Fruit fly (Drosophila melanogaster) whole organism, prepupa: ENCODE measurements around the gene CG13603.

ENCODE experiments used
- Blimp-1 ChIP-seq: fragments of 200-800 bp; sonication (Bioruptor generic); optimal IDR thresholded peaks from 3 replicates; lab custom pipeline; 2017; ENCODE audit warnings: missing biosample characterization, missing genetic modification characterization, mild to moderate bottlenecking, moderate library complexity, missing genetic modification reagents
- CG10631 ChIP-seq: fragments of 200-800 bp; sonication (Bioruptor generic); optimal IDR thresholded peaks from 2 replicates; lab custom pipeline; 2016; ENCODE audit warnings: missing biosample characterization, missing genetic modification characterization
- CG10669 ChIP-seq: fragments of 200-800 bp; sonication (Bioruptor generic); optimal IDR thresholded peaks from 3 replicates; lab custom pipeline; 2018; ENCODE audit warnings: missing biosample characterization, mild to moderate bottlenecking, missing genetic modification characterization, moderate library complexity
- CG11294 ChIP-seq: fragments of 200-800 bp; sonication (Bioruptor generic); IDR thresholded peaks from 2 replicates; pipeline ENCODE4 v1.3.6; 2022; ENCODE audit warnings: missing biosample characterization, missing genetic modification characterization
- CG11762 ChIP-seq: fragments of 200-800 bp; sonication (Bioruptor generic); optimal IDR thresholded peaks from 3 replicates; lab custom pipeline; 2016; ENCODE audit warnings: missing biosample characterization, missing genetic modification characterization; ENCODE audit not compliant: insufficient read depth
- CG11902 ChIP-seq: fragments of 200-800 bp; sonication (Bioruptor generic); optimal IDR thresholded peaks from 3 replicates; lab custom pipeline; 2016; ENCODE audit warnings: missing biosample characterization, missing genetic modification characterization
- CG15336 ChIP-seq: fragments of 200-800 bp; sonication (Bioruptor generic); IDR thresholded peaks from 2 replicates; pipeline ENCODE4 v1.3.6; 2022; ENCODE audit warnings: missing biosample characterization, missing genetic modification characterization
- CG1621 ChIP-seq: fragments of 200-800 bp; sonication (Bioruptor generic); optimal IDR thresholded peaks from 3 replicates; lab custom pipeline; 2018; ENCODE audit warnings: missing biosample characterization, mild to moderate bottlenecking, missing genetic modification characterization
- CG16779 ChIP-seq: fragments of 200-800 bp; sonication (Bioruptor generic); optimal IDR thresholded peaks from 3 replicates; lab custom pipeline; 2017; ENCODE audit warnings: missing biosample characterization, mild to moderate bottlenecking, missing genetic modification characterization
- CG3032 ChIP-seq: fragments of 200-800 bp; optimal IDR thresholded peaks from 2 replicates; lab custom pipeline; 2019; ENCODE audit warnings: missing biosample characterization, mild to moderate bottlenecking, missing genetic modification characterization, moderate library complexity
- CG32006 ChIP-seq: fragments of 200-800 bp; sonication (Bioruptor generic); optimal IDR thresholded peaks from 3 replicates; lab custom pipeline; 2017; ENCODE audit warnings: missing biosample characterization, mild to moderate bottlenecking, missing genetic modification characterization
- CG34406 ChIP-seq: fragments of 200-800 bp; sonication (Bioruptor generic); optimal IDR thresholded peaks from 3 replicates; lab custom pipeline; 2016; ENCODE audit warnings: missing biosample characterization, missing genetic modification characterization
- CG6163 ChIP-seq: fragments of 200-800 bp; sonication (Bioruptor generic); IDR thresholded peaks from 3 replicates; pipeline ENCODE4 v1.3.6; 2022; ENCODE audit warnings: missing biosample characterization, missing genetic modification characterization
- CG6808 ChIP-seq: fragments of 200-800 bp; sonication (Bioruptor generic); optimal IDR thresholded peaks from 3 replicates; lab custom pipeline; 2017; ENCODE audit warnings: missing biosample characterization, missing genetic modification characterization, mild to moderate bottlenecking, moderate library complexity, missing genetic modification reagents
- CG8119 ChIP-seq: fragments of 200-800 bp; sonication (Bioruptor generic); IDR thresholded peaks from 3 replicates; pipeline ENCODE4 v1.3.6; 2022; ENCODE audit warnings: missing biosample characterization, missing genetic modification characterization
- CG8319 ChIP-seq: fragments of 200-800 bp; sonication (Bioruptor generic); optimal IDR thresholded peaks from 3 replicates; lab custom pipeline; 2016; ENCODE audit warnings: missing biosample characterization, missing genetic modification characterization
- CG8632 ChIP-seq: fragments of 200-800 bp; sonication (Bioruptor generic); optimal IDR thresholded peaks from 3 replicates; lab custom pipeline; 2016; ENCODE audit warnings: missing biosample characterization, missing genetic modification characterization
- Eip75B ChIP-seq: fragments of 200-800 bp; sonication (Bioruptor generic); optimal IDR thresholded peaks from 3 replicates; lab custom pipeline; 2016; ENCODE audit warnings: missing biosample characterization, missing genetic modification characterization
- Eip78C ChIP-seq: fragments of 200-800 bp; sonication (Bioruptor generic); peaks from one replicate; lab custom pipeline; 2016; ENCODE audit warnings: missing biosample characterization, missing genetic modification characterization
- Ets21C ChIP-seq: fragments of 200-800 bp; sonication (Bioruptor generic); optimal IDR thresholded peaks from 3 replicates; lab custom pipeline; 2016; ENCODE audit warnings: missing biosample characterization, missing genetic modification characterization
- Gug ChIP-seq: fragments of 200-800 bp; sonication (Bioruptor generic); IDR thresholded peaks from 2 replicates; pipeline ENCODE4 v1.3.6; 2022; ENCODE audit warnings: missing biosample characterization, missing genetic modification characterization
- Hr38 ChIP-seq: sonication (Bioruptor generic); optimal IDR thresholded peaks from 2 replicates; lab custom pipeline; 2016; ENCODE audit warnings: missing biosample characterization, missing genetic modification characterization
- Hr39 ChIP-seq: fragments of 200-800 bp; sonication (Bioruptor generic); optimal IDR thresholded peaks from 2 replicates; lab custom pipeline; 2016; ENCODE audit warnings: missing biosample characterization, missing genetic modification characterization
- Lpt ChIP-seq: fragments of 200-800 bp; sonication (Bioruptor generic); optimal IDR thresholded peaks from 3 replicates; lab custom pipeline; 2016; ENCODE audit warnings: missing biosample characterization, missing genetic modification characterization
- Met ChIP-seq: fragments of 200-800 bp; sonication (Bioruptor generic); optimal IDR thresholded peaks from 3 replicates; lab custom pipeline; 2016; ENCODE audit warnings: missing biosample characterization, missing genetic modification characterization
- OdsH ChIP-seq: fragments of 200-800 bp; sonication (Bioruptor generic); optimal IDR thresholded peaks from 3 replicates; lab custom pipeline; 2016; ENCODE audit warnings: missing biosample characterization, missing genetic modification characterization
- Smox ChIP-seq: fragments of 200-800 bp; sonication (Bioruptor generic); optimal IDR thresholded peaks from 3 replicates; lab custom pipeline; 2016; ENCODE audit warnings: missing biosample characterization, missing genetic modification characterization
- Sox14 ChIP-seq: fragments of 200-800 bp; sonication (Bioruptor generic); optimal IDR thresholded peaks from 3 replicates; lab custom pipeline; 2016; ENCODE audit warnings: missing biosample characterization, missing genetic modification characterization
- Sox15 ChIP-seq: fragments of 200-800 bp; sonication (Bioruptor generic); optimal IDR thresholded peaks from 3 replicates; lab custom pipeline; 2016; ENCODE audit warnings: missing biosample characterization, missing genetic modification characterization
- achi ChIP-seq: fragments of 200-800 bp; sonication (Bioruptor generic); optimal IDR thresholded peaks from 3 replicates; lab custom pipeline; 2016; ENCODE audit warnings: missing biosample characterization, missing genetic modification characterization
- acj6 ChIP-seq: fragments of 200-800 bp; sonication (Bioruptor generic); optimal IDR thresholded peaks from 3 replicates; lab custom pipeline; 2016; ENCODE audit warnings: missing biosample characterization, missing genetic modification characterization
- dsx ChIP-seq: fragments of 200-800 bp; optimal IDR thresholded peaks from 3 replicates; lab custom pipeline; 2019; ENCODE audit warnings: missing biosample characterization, mild to moderate bottlenecking, missing genetic modification characterization, moderate library complexity; ENCODE audit not compliant: poor library complexity, severe bottlenecking
- esn ChIP-seq: fragments of 200-800 bp; sonication (Bioruptor generic); optimal IDR thresholded peaks from 2 replicates; lab custom pipeline; 2016; ENCODE audit warnings: missing biosample characterization, mild to moderate bottlenecking, missing genetic modification characterization, moderate library complexity
- fd59A ChIP-seq: fragments of 200-800 bp; sonication (Bioruptor generic); optimal IDR thresholded peaks from 2 replicates; lab custom pipeline; 2017; ENCODE audit warnings: missing biosample characterization, mild to moderate bottlenecking, missing genetic modification characterization, missing genetic modification reagents
- fd85E ChIP-seq: fragments of 200-800 bp; sonication (Bioruptor generic); optimal IDR thresholded peaks from 3 replicates; lab custom pipeline; 2016; ENCODE audit warnings: missing biosample characterization, missing genetic modification characterization
- fkh ChIP-seq: fragments of 200-800 bp; sonication (Bioruptor generic); optimal IDR thresholded peaks from 3 replicates; lab custom pipeline; 2017; ENCODE audit warnings: missing biosample characterization, mild to moderate bottlenecking, missing genetic modification characterization, moderate library complexity
- lz ChIP-seq: fragments of 200-800 bp; sonication (Bioruptor generic); optimal IDR thresholded peaks from 3 replicates; lab custom pipeline; 2016; ENCODE audit warnings: missing biosample characterization, missing genetic modification characterization
- net ChIP-seq: fragments of 200-800 bp; sonication (Bioruptor generic); optimal IDR thresholded peaks from 3 replicates; lab custom pipeline; 2016; ENCODE audit warnings: missing biosample characterization, missing genetic modification characterization
- pdm3 ChIP-seq: fragments of 200-800 bp; sonication (Bioruptor generic); optimal IDR thresholded peaks from 3 replicates; lab custom pipeline; 2016; ENCODE audit warnings: missing biosample characterization, missing genetic modification characterization
- salr ChIP-seq, 2 experiments: fragments of 200-800 bp; sonication (Bioruptor generic); optimal IDR thresholded peaks; 3 replicates each; lab custom pipeline; 2016 to 2018; ENCODE audit warnings: missing biosample characterization in 2 of 2, missing genetic modification characterization in 2 of 2, mild to moderate bottlenecking in 1 of 2
- ss ChIP-seq, 2 experiments: fragments of 200-800 bp; sonication (Bioruptor generic); optimal IDR thresholded peaks; 2 replicates in 1 of 2; 3 replicates in 1 of 2; lab custom pipeline; 2017 to 2018; ENCODE audit warnings: mild to moderate bottlenecking in 2 of 2, missing biosample characterization in 2 of 2, missing genetic modification characterization in 2 of 2, moderate library complexity in 1 of 2
- svp ChIP-seq: fragments of 200-800 bp; sonication (Bioruptor generic); peaks from one replicate; lab custom pipeline; 2016; ENCODE audit warnings: missing biosample characterization, missing genetic modification characterization
- topi ChIP-seq: fragments of 200-800 bp; sonication (Bioruptor generic); optimal IDR thresholded peaks from 3 replicates; lab custom pipeline; 2016; ENCODE audit warnings: missing biosample characterization, missing genetic modification characterization

CG13603 gene

DNA sequence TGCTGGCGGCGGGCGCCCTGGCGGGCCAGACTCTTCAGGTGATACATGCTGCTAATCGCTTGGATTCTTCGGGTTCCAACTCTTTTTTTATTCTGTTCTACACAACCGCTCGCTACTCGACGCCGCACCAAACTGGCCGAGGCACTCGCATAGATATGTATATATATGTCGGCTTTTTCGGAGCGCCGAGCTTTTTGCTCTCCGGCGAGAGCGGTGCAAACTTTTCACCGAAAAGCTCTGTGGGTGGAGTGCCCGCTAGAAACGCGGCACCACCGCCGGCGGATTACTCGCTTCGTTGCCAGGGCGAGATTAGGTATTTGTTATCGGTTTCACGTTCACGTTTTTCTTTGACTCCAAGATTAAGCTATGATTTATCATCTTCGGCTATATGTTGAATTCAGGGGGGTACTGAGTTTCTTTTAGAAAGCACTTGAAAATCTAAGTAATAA is 43.4 kb downstream of the CG13603 start, which contains the start of gene Gdh (continued):
- TF ChIP-seq CG8119 (GFP tag; lab: Robert Waterston, UW) = peak; percentile 49; the same call in 2 of the 3 replicates

DNA sequence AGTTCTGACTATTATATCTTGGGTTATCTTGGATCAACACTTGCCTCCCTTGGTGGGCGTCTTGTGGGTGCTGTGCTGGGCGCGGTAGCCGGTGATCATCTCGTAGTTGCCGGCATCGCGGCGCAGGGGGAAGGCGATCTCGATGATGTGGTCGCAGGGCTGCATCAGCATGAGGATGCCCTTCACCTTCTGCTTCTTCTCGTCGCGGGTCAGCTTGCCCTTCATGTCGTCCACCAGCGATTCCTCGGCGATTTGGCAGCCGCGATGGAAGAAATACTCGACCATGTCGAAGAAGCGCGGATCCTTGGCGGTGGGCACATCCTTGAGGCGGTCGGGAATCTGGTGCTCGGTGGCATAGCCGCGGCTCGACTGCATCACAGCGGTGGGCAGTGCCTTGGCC is 43.8 kb downstream of the CG13603 start:
- no peak for TF ChIP-seq Smox (GFP tag; lab: Kevin White, UChicago)
- no peak for TF ChIP-seq Eip75B (GFP tag; lab: Kevin White, UChicago)
- TF ChIP-seq svp (GFP tag; lab: Kevin White, UChicago) = no peak
- no peak for TF ChIP-seq CG10631 (GFP tag; lab: Kevin White, UChicago)
- TF ChIP-seq achi = no peak
- no peak for TF ChIP-seq dsx (GFP tag; lab: Kevin White, UChicago)
- TF ChIP-seq CG3032 (tag; lab: Kevin White, UChicago) = no peak
- TF ChIP-seq CG11294 = no peak
- no peak for TF ChIP-seq lz (GFP tag; lab: Kevin White, UChicago)
- TF ChIP-seq CG8319 (GFP tag; lab: Kevin White, UChicago) = no peak
- no peak for TF ChIP-seq CG16779 (tag; lab: Kevin White, UChicago)
- TF ChIP-seq Sox15 = no peak
- no peak for TF ChIP-seq esn (GFP tag; lab: Kevin White, UChicago)
- no peak for TF ChIP-seq salr (GFP tag; optimal IDR thresholded peaks at IDR 0.05; lab: Kevin White, UChicago)
- TF ChIP-seq Hr38 (GFP tag; lab: Kevin White, UChicago) = no peak
- no peak for TF ChIP-seq CG10669
- no peak for TF ChIP-seq Hr39 (GFP tag; lab: Kevin White, UChicago)

dm6 chr3R:23941643-23942424 is 44.5 kb downstream of the CG13603 start:
- TF ChIP-seq Hr39 (GFP tag; lab: Kevin White, UChicago) (peak; percentile 26), CG8632 (GFP tag; lab: Kevin White, UChicago) (no peak), Eip78C (GFP tag; lab: Kevin White, UChicago) (peak; percentile 78), dsx (GFP tag; lab: Kevin White, UChicago) (no peak), topi (GFP tag; lab: Kevin White, UChicago) (peak; percentile 25), CG3032 (tag; lab: Kevin White, UChicago) (no peak), Met (peak; percentile 58), Eip75B (GFP tag; lab: Kevin White, UChicago) (peak; percentile 34), CG15336 (GFP tag; lab: Robert Waterston, UW) (peak; percentile 56), OdsH (GFP tag; lab: Kevin White, UChicago) (peak; percentile 27), CG34406 (no peak), lz (GFP tag; lab: Kevin White, UChicago) (peak; percentile 38), fd59A (GFP tag; lab: Kevin White, UChicago) (no peak), Sox14 (peak; percentile 28), Smox (GFP tag; lab: Kevin White, UChicago) (no peak), Hr38 (GFP tag; lab: Kevin White, UChicago) (no peak), CG10631 (GFP tag; lab: Kevin White, UChicago) (no peak), CG11294 (0 out of 2 replicates have a peak, but pooled peaks have one; percentile 15), fd85E (GFP tag; lab: Kevin White, UChicago) (no peak), CG8319 (GFP tag; lab: Kevin White, UChicago) (no peak), Lpt (GFP tag; lab: Kevin White, UChicago) (no peak), CG6163 (GFP tag; lab: Robert Waterston, UW) (peak; percentile 43; the same call in 2 of the 3 replicates), fkh (GFP tag; lab: Kevin White, UChicago) (peak; percentile 29), net (GFP tag; lab: Kevin White, UChicago) (peak; percentile 26), CG8119 (GFP tag; lab: Robert Waterston, UW) (peak; percentile 57; the same call in 2 of the 3 replicates), CG6808 (no peak), pdm3 (peak; percentile 16), CG1621 (tag; lab: Kevin White, UChicago) (no peak), Sox15 (no peak), esn (GFP tag; lab: Kevin White, UChicago) (peak; percentile 40), achi (peak; percentile 17), CG11762 (GFP tag; lab: Kevin White, UChicago) (no peak), Ets21C (GFP tag; lab: Kevin White, UChicago) (no peak), ss (GFP tag; optimal IDR thresholded peaks at IDR 0.05; lab: Kevin White, UChicago) (no peak), Blimp-1 (GFP tag; lab: Kevin White, UChicago) (no peak), CG32006 (GFP tag; lab: Kevin White, UChicago) (peak; percentile 44), acj6 (no peak), CG10669 (no peak), CG11902 (no peak), Gug (GFP tag; lab: Robert Waterston, UW) (no peak; the same call in 1 of the 2 replicates)
